Worm (Caenorhabditis elegans) whole organism, late embryonic: ENCODE measurements around the gene C01G10.15.

ENCODE experiments used
- C08G9.2 ChIP-seq: sonication (generic microtip); optimal IDR thresholded peaks from 2 replicates; lab custom pipeline; 2016; ENCODE audit warnings: mild to moderate bottlenecking, missing genetic modification characterization, moderate library complexity, missing compliant biosample characterization
- C38D4.7 ChIP-seq: fragments of 200-800 bp; sonication (Bioruptor generic); optimal IDR thresholded peaks from 2 replicates; lab custom pipeline; 2018; ENCODE audit warnings: mild to moderate bottlenecking, missing genetic modification characterization, moderate library complexity, missing compliant biosample characterization
- F13H6.1 ChIP-seq: sonication (generic microtip); optimal IDR thresholded peaks from 2 replicates; lab custom pipeline; 2016; ENCODE audit warnings: missing genetic modification characterization, missing compliant biosample characterization
- K02D7.2 ChIP-seq: sonication (generic microtip); optimal IDR thresholded peaks from 2 replicates; lab custom pipeline; 2017; ENCODE audit warnings: mild to moderate bottlenecking, missing genetic modification characterization, missing compliant biosample characterization
- K09A11.1 ChIP-seq: sonication (generic microtip); optimal IDR thresholded peaks from 2 replicates; lab custom pipeline; 2017; ENCODE audit warnings: antibody characterized with exemption, mild to moderate bottlenecking, missing genetic modification characterization, missing compliant biosample characterization; ENCODE audit not compliant: insufficient read depth
- T23F11.4 ChIP-seq: fragments of 200-800 bp; sonication (Bioruptor generic); optimal IDR thresholded peaks from 2 replicates; lab custom pipeline; 2018; ENCODE audit warnings: mild to moderate bottlenecking, missing genetic modification characterization, missing compliant biosample characterization
- Y22D7AL.16 ChIP-seq: sonication (generic microtip); optimal IDR thresholded peaks from 2 replicates; lab custom pipeline; 2016; ENCODE audit warnings: missing genetic modification characterization, missing compliant biosample characterization
- ceh-14 ChIP-seq: sonication (generic microtip); optimal IDR thresholded peaks from 2 replicates; lab custom pipeline; 2016; ENCODE audit warnings: missing genotype, missing genetic modification characterization, missing compliant biosample characterization
- ceh-18 ChIP-seq: sonication (generic microtip); optimal IDR thresholded peaks from 2 replicates; lab custom pipeline; 2016; ENCODE audit warnings: missing genetic modification characterization, missing compliant biosample characterization
- ceh-19 ChIP-seq: fragments of 200-800 bp; sonication (Bioruptor generic); optimal IDR thresholded peaks from 2 replicates; lab custom pipeline; 2018; ENCODE audit warnings: mild to moderate bottlenecking, missing genetic modification characterization, missing compliant biosample characterization
- ceh-22 ChIP-seq: sonication (generic microtip); optimal IDR thresholded peaks from 2 replicates; lab custom pipeline; 2017; ENCODE audit warnings: missing biosample characterization, missing genetic modification characterization
- ceh-30 ChIP-seq: fragments of 150-350 bp; optimal IDR thresholded peaks from 2 replicates; lab custom pipeline; 2014; ENCODE audit warnings: missing biosample characterization, missing genetic modification characterization
- ceh-31 ChIP-seq: sonication (generic microtip); optimal IDR thresholded peaks from 2 replicates; lab custom pipeline; 2016; ENCODE audit warnings: missing genetic modification characterization, missing compliant biosample characterization
- ceh-34 ChIP-seq: sonication (generic microtip); optimal IDR thresholded peaks from 2 replicates; lab custom pipeline; 2016; ENCODE audit warnings: mild to moderate bottlenecking, missing genetic modification characterization, missing compliant biosample characterization
- ceh-48 ChIP-seq: sonication (generic microtip); optimal IDR thresholded peaks from 2 replicates; lab custom pipeline; 2016; ENCODE audit warnings: missing genetic modification characterization, inconsistent platforms, missing compliant biosample characterization
- ceh-6 ChIP-seq: fragments of 200-800 bp; sonication (Bioruptor generic); optimal IDR thresholded peaks from 2 replicates; lab custom pipeline; 2018; ENCODE audit warnings: mild to moderate bottlenecking, missing genetic modification characterization, missing compliant biosample characterization
- che-1 ChIP-seq: sonication (generic microtip); optimal IDR thresholded peaks from 2 replicates; lab custom pipeline; 2016; ENCODE audit warnings: mild to moderate bottlenecking, missing genetic modification characterization, missing compliant biosample characterization
- dmd-4 ChIP-seq: sonication (generic microtip); optimal IDR thresholded peaks from 2 replicates; lab custom pipeline; 2016; ENCODE audit warnings: borderline replicate concordance, missing genetic modification characterization, missing compliant biosample characterization
- dve-1 ChIP-seq: sonication (generic microtip); optimal IDR thresholded peaks from 2 replicates; lab custom pipeline; 2017; ENCODE audit warnings: antibody characterized with exemption, mild to moderate bottlenecking, missing genetic modification characterization, missing compliant biosample characterization
- elt-2 ChIP-seq: sonication (generic microtip); optimal IDR thresholded peaks from 2 replicates; lab custom pipeline; 2016; ENCODE audit warnings: missing genetic modification reagents, missing genetic modification characterization, missing compliant biosample characterization
- ets-4 ChIP-seq: sonication (generic microtip); optimal IDR thresholded peaks from 2 replicates; lab custom pipeline; 2016; ENCODE audit warnings: missing genetic modification characterization, missing compliant biosample characterization
- eyg-1 ChIP-seq: sonication (generic microtip); optimal IDR thresholded peaks from 2 replicates; lab custom pipeline; 2016; ENCODE audit warnings: missing genotype, missing genetic modification characterization, missing compliant biosample characterization
- fax-1 ChIP-seq: sonication (generic microtip); optimal IDR thresholded peaks from 2 replicates; lab custom pipeline; 2016; ENCODE audit warnings: missing genotype, missing genetic modification characterization, missing compliant biosample characterization
- fkh-10 ChIP-seq: fragments of 150-350 bp; optimal IDR thresholded peaks from 2 replicates; lab custom pipeline; 2014; ENCODE audit warnings: missing biosample characterization, missing genetic modification reagents, missing genetic modification characterization
- fkh-6 ChIP-seq: sonication (generic microtip); optimal IDR thresholded peaks from 2 replicates; lab custom pipeline; 2016; ENCODE audit warnings: missing genetic modification characterization, missing compliant biosample characterization
- gmeb-2 ChIP-seq: sonication (generic microtip); optimal IDR thresholded peaks from 2 replicates; lab custom pipeline; 2016; ENCODE audit warnings: missing genetic modification characterization, inconsistent platforms, missing compliant biosample characterization
- hlh-15 ChIP-seq: sonication (generic microtip); optimal IDR thresholded peaks from 2 replicates; lab custom pipeline; 2016; ENCODE audit warnings: missing genetic modification characterization, missing compliant biosample characterization
- hlh-6 ChIP-seq: sonication (generic microtip); optimal IDR thresholded peaks from 2 replicates; lab custom pipeline; 2016; ENCODE audit warnings: missing genotype, missing genetic modification characterization, missing compliant biosample characterization
- hlh-8 ChIP-seq: sonication (generic microtip); optimal IDR thresholded peaks from 2 replicates; lab custom pipeline; 2016; ENCODE audit warnings: missing genotype, missing genetic modification characterization, missing compliant biosample characterization
- lim-6 ChIP-seq: sonication (generic microtip); optimal IDR thresholded peaks from 2 replicates; lab custom pipeline; 2016; ENCODE audit warnings: missing genetic modification characterization, missing compliant biosample characterization
- lin-11 ChIP-seq: fragments of 200-800 bp; sonication (Bioruptor generic); optimal IDR thresholded peaks from 2 replicates; lab custom pipeline; 2018; ENCODE audit warnings: mild to moderate bottlenecking, missing genetic modification characterization, missing compliant biosample characterization
- mec-3 ChIP-seq: sonication (generic microtip); optimal IDR thresholded peaks from 2 replicates; lab custom pipeline; 2016; ENCODE audit warnings: borderline replicate concordance, missing genetic modification characterization, missing compliant biosample characterization
- nfya-1 ChIP-seq: sonication (generic microtip); optimal IDR thresholded peaks from 2 replicates; lab custom pipeline; 2017; ENCODE audit warnings: missing genetic modification characterization, mild to moderate bottlenecking, missing compliant biosample characterization, antibody characterized with exemption, moderate library complexity
- nhr-11 ChIP-seq: fragments of 150-350 bp; optimal IDR thresholded peaks from 2 replicates; lab custom pipeline; 2014; ENCODE audit warnings: missing biosample characterization, missing genetic modification characterization
- nhr-232 ChIP-seq: sonication (generic microtip); optimal IDR thresholded peaks from 2 replicates; lab custom pipeline; 2016; ENCODE audit warnings: missing genetic modification characterization, missing compliant biosample characterization
- npax-4 ChIP-seq: sonication (generic microtip); optimal IDR thresholded peaks from 2 replicates; lab custom pipeline; 2016; ENCODE audit warnings: missing genetic modification characterization, missing compliant biosample characterization
- odd-2 ChIP-seq: sonication (generic microtip); optimal IDR thresholded peaks from 2 replicates; lab custom pipeline; 2017; ENCODE audit warnings: antibody characterized with exemption, mild to moderate bottlenecking, missing genetic modification characterization, missing compliant biosample characterization
- pag-3 ChIP-seq: sonication (generic microtip); optimal IDR thresholded peaks from 2 replicates; lab custom pipeline; 2016; ENCODE audit warnings: missing compliant biosample characterization, missing genetic modification characterization, borderline replicate concordance
- pha-4 ChIP-seq: fragments of 150-350 bp; optimal IDR thresholded peaks from 2 replicates; lab custom pipeline; 2018; ENCODE audit warnings: missing biosample characterization, missing genetic modification reagents, missing genetic modification characterization
- pqm-1 ChIP-seq: sonication (generic microtip); optimal IDR thresholded peaks from 2 replicates; lab custom pipeline; 2016; ENCODE audit warnings: missing genetic modification characterization, missing compliant biosample characterization
- pros-1 ChIP-seq: fragments of 150-350 bp; optimal IDR thresholded peaks from 2 replicates; lab custom pipeline; 2014; ENCODE audit warnings: missing biosample characterization, missing genetic modification reagents, missing genetic modification characterization
- ref-2 ChIP-seq: sonication (generic microtip); optimal IDR thresholded peaks from 2 replicates; lab custom pipeline; 2016; ENCODE audit warnings: missing genetic modification characterization, missing compliant biosample characterization
- sdc-2 ChIP-seq: sonication (generic microtip); optimal IDR thresholded peaks from 2 replicates; lab custom pipeline; 2016; ENCODE audit warnings: missing genotype, missing genetic modification characterization, missing compliant biosample characterization
- sox-2 ChIP-seq: fragments of 200-800 bp; sonication (Bioruptor generic); IDR thresholded peaks from 2 replicates; pipeline ENCODE4 v1.3.6; 2022; ENCODE audit warnings: missing genetic modification reagents, missing genetic modification characterization, missing compliant biosample characterization
- sox-4 ChIP-seq: sonication (generic microtip); optimal IDR thresholded peaks from 2 replicates; lab custom pipeline; 2017; ENCODE audit warnings: mild to moderate bottlenecking, missing genetic modification characterization, inconsistent platforms, missing compliant biosample characterization
- tbx-2 ChIP-seq: sonication (generic microtip); optimal IDR thresholded peaks from 2 replicates; lab custom pipeline; 2016; ENCODE audit warnings: missing genetic modification characterization, missing compliant biosample characterization
- tbx-7 ChIP-seq: sonication (generic microtip); optimal IDR thresholded peaks from 2 replicates; lab custom pipeline; 2016; ENCODE audit warnings: missing genotype, missing genetic modification characterization, missing compliant biosample characterization
- ttx-3 ChIP-seq: sonication (generic microtip); optimal IDR thresholded peaks from 2 replicates; lab custom pipeline; 2016; ENCODE audit warnings: missing genetic modification reagents, missing genetic modification characterization, missing compliant biosample characterization
- unc-3 ChIP-seq, 2 experiments: fragments of 200-800 bp in 1 of 2; sonication (Bioruptor generic) in 1 of 2; sonication (generic microtip) in 1 of 2; conservative IDR thresholded peaks in 1 of 2; optimal IDR thresholded peaks in 1 of 2; 2 replicates each; pipeline versions ENCODE4 v1.3.6 to Lab custom; 2016 to 2022; ENCODE audit warnings: missing compliant biosample characterization in 2 of 2, missing genetic modification characterization in 2 of 2, missing genetic modification reagents in 1 of 2
- unc-42 ChIP-seq: sonication (generic microtip); optimal IDR thresholded peaks from 2 replicates; lab custom pipeline; 2016; ENCODE audit warnings: missing genotype, missing genetic modification characterization, missing compliant biosample characterization
- unc-55 ChIP-seq: sonication (generic microtip); optimal IDR thresholded peaks from 2 replicates; lab custom pipeline; 2017; ENCODE audit warnings: missing biosample characterization, missing genetic modification reagents, missing genetic modification characterization
- unc-86 ChIP-seq: sonication (generic microtip); optimal IDR thresholded peaks from 2 replicates; lab custom pipeline; 2016; ENCODE audit warnings: missing genetic modification characterization, missing compliant biosample characterization

Gene C01G10.15

ce11 chrV:15065068-15065744 is 21.9 kb downstream of the C01G10.15 start, which contains the start of gene C25D7.9:
Gene C25D7.9, plus strand, starts transcription at chrV:15065135.
- TF ChIP-seq ceh-22 (tag; lab: Kevin White, UChicago) = no peak
- no peak for TF ChIP-seq pqm-1 (tag; lab: Kevin White, UChicago)
- TF ChIP-seq fax-1 (tag; lab: Kevin White, UChicago) = no peak
- TF ChIP-seq ceh-34 = peak; percentile 32
- no peak for TF ChIP-seq T23F11.4
- TF ChIP-seq fkh-6 (tag; lab: Kevin White, UChicago) = no peak
- no peak for TF ChIP-seq ttx-3 (tag; lab: Kevin White, UChicago)
- no peak for TF ChIP-seq C38D4.7 (GFP tag; lab: Kevin White, UChicago)
- peak; percentile 40 for TF ChIP-seq tbx-2 (tag; lab: Kevin White, UChicago)
- TF ChIP-seq gmeb-2 (tag; lab: Kevin White, UChicago) = no peak
- no peak for TF ChIP-seq ceh-6
- TF ChIP-seq pag-3 (tag; lab: Kevin White, UChicago) = no peak
- TF ChIP-seq unc-55 (GFP tag; lab: Kevin White, UChicago) = no peak
- no peak for TF ChIP-seq hlh-8
- TF ChIP-seq hlh-15 = no peak
- TF ChIP-seq K09A11.1 (tag; lab: Kevin White, UChicago) = no peak
- TF ChIP-seq elt-2 = no peak
- peak; percentile 46 for TF ChIP-seq ceh-19 (GFP tag; lab: Kevin White, UChicago)
- no peak for TF ChIP-seq pros-1 (tag; lab: Kevin White, UChicago)
- no peak for TF ChIP-seq npax-4 (tag; lab: Kevin White, UChicago)
- no peak for TF ChIP-seq ceh-30 (tag; lab: Kevin White, UChicago)
- no peak for TF ChIP-seq lin-11
- TF ChIP-seq nhr-11 (tag; lab: Kevin White, UChicago) = no peak
- no peak for TF ChIP-seq dmd-4 (tag; lab: Kevin White, UChicago)
- TF ChIP-seq nfya-1 (tag; lab: Kevin White, UChicago) = no peak
- TF ChIP-seq unc-3 (GFP tag; conservative IDR thresholded peaks at IDR 0.05; lab: Robert Waterston, UW) = no peak
- no peak for TF ChIP-seq unc-3 (tag; optimal IDR thresholded peaks at IDR 0.05; lab: Kevin White, UChicago)
- TF ChIP-seq eyg-1 = no peak
- TF ChIP-seq ceh-14 (tag; lab: Kevin White, UChicago) = no peak
- TF ChIP-seq lim-6 (tag; lab: Kevin White, UChicago) = no peak
- TF ChIP-seq Y22D7AL.16 (tag; lab: Kevin White, UChicago) = no peak
- no peak for TF ChIP-seq unc-86 (tag; lab: Kevin White, UChicago)
- no peak for TF ChIP-seq odd-2
- TF ChIP-seq nhr-232 = no peak
- no peak for TF ChIP-seq ceh-18 (tag; lab: Kevin White, UChicago)
- peak; percentile 22 for TF ChIP-seq ref-2
- no peak for TF ChIP-seq C08G9.2
- peak; percentile 90 for TF ChIP-seq ceh-48 (tag; lab: Kevin White, UChicago)
- no peak; the same call in none of the 2 replicates for TF ChIP-seq sox-2
- no peak for TF ChIP-seq sox-4
- no peak for TF ChIP-seq fkh-10 (GFP tag; lab: Kevin White, UChicago)
- TF ChIP-seq che-1 = no peak
- TF ChIP-seq ets-4 (tag; lab: Kevin White, UChicago) = peak; percentile 61
- peak; percentile 16 for TF ChIP-seq hlh-6
- no peak for TF ChIP-seq dve-1 (tag; lab: Kevin White, UChicago)
- no peak for TF ChIP-seq K02D7.2
- TF ChIP-seq ceh-31 = peak; percentile 65
- peak; percentile 20 for TF ChIP-seq sdc-2 (tag; lab: Kevin White, UChicago)
- TF ChIP-seq tbx-7 = no peak
- peak; percentile 47 for TF ChIP-seq unc-42 (tag; lab: Kevin White, UChicago)
- no peak for TF ChIP-seq pha-4
- no peak for TF ChIP-seq mec-3
- no peak for TF ChIP-seq F13H6.1 (tag; lab: Kevin White, UChicago)
